Fruit fly (Drosophila melanogaster): ENCODE data around the gene Cyt-c-d.

Cyt-c-d gene

DNA sequence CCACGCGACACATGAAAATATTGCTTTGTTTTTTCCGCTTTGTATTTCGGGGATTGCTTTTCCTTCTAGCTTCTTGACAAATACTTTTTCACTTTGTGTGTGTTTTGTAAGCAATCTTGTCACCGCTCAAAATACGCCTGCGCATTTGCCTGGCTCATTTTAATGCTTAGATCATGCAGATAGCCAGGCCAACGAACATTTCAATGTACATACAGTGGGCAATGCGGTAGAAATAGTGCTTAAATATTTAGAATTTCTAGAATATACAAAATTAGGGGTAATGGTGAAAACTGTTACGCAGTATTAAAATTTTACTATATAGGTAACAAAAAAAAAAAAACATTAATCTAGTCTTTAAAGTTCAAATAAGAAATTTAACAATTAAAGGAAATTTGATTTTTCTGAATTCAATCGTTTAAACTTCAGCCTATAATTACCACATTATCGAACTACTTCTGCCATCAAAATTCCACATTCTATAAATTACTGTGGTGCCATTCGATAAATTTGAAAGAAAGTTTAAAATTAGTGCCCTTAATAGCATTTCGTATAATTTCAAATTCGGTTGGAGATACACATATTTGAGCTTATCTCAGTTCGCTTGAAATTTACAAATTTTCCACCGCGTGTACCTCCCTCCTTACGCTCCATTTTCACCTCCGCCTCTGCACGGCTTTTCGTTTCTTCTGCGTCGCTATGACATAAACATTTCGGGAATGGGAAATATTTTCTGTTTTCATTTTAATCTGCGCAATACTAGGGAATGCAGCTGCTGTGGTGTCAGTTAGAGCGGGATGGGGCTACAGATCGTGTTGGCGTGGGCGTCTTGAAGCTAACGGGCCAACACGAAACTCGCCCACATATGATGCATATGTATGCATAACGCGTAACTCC lies 8.6 kb upstream of the Cyt-c-d start:
- no peak for TF ChIP-seq CG33017 (tag; optimal IDR thresholded peaks at IDR 0.05)
- peak; percentile 49 for TF ChIP-seq kay (GFP tag; ENCODE audit: borderline replicate concordance)
- TF ChIP-seq tj (GFP tag; optimal IDR thresholded peaks at IDR 0.05), result peak; percentile 83
- TF ChIP-seq toe (GFP tag; optimal IDR thresholded peaks at IDR 0.05), result no peak
- peak; percentile 22 for TF ChIP-seq bab1 (GFP tag; optimal IDR thresholded peaks at IDR 0.05)

DNA sequence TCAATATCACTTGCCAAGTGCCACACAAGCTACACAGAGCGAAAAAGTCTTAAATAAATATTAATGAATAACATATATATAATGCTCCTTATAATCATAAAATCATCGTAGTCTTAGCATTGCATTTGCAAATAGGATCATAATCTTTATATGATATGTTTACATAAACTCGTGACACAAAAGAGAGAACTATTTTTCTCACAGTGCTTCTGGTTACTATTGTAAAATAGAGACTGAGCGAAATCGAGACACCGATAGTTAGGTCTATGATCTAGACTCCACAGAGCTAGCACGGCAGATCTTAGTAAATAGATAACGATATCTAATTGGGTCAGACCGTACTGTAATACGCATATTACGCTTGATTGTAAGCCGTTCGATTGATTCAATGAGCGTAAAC lies 6.0 kb upstream of the Cyt-c-d start:
- TF ChIP-seq kay (GFP tag; ENCODE audit: borderline replicate concordance), result no peak
- no peak for TF ChIP-seq bab1 (GFP tag; optimal IDR thresholded peaks at IDR 0.05)
- TF ChIP-seq Mnt (GFP tag; optimal IDR thresholded peaks at IDR 0.05), result no peak
- TF ChIP-seq Clk (GFP tag; optimal IDR thresholded peaks at IDR 0.05), result no peak
- no peak for TF ChIP-seq pad (GFP tag; optimal IDR thresholded peaks at IDR 0.05)
- no peak for TF ChIP-seq cnc (optimal IDR thresholded peaks at IDR 0.05)
- TF ChIP-seq CG33017 (tag; optimal IDR thresholded peaks at IDR 0.05), result peak; percentile 67
- no peak for TF ChIP-seq CG1620 (GFP tag; optimal IDR thresholded peaks at IDR 0.05)
- TF ChIP-seq CG7045 (GFP tag; optimal IDR thresholded peaks at IDR 0.05), result peak; percentile 53
- peak; percentile 62 for TF ChIP-seq CG5204 (GFP tag; optimal IDR thresholded peaks at IDR 0.05)
- TF ChIP-seq CG14711 (tag; optimal IDR thresholded peaks at IDR 0.05), result no peak
- TF ChIP-seq CG11617 (GFP tag; optimal IDR thresholded peaks at IDR 0.05), result peak; percentile 38
- TF ChIP-seq Crg-1 (GFP tag; optimal IDR thresholded peaks at IDR 0.05), result no peak
- peak; percentile 29 for TF ChIP-seq tj (GFP tag; optimal IDR thresholded peaks at IDR 0.05)
- no peak for TF ChIP-seq Hr96 (GFP tag; optimal IDR thresholded peaks at IDR 0.05)
- TF ChIP-seq ovo (GFP tag; optimal IDR thresholded peaks at IDR 0.05), result no peak
- peak; percentile 23 for TF ChIP-seq CG7101 (tag; optimal IDR thresholded peaks at IDR 0.05)

DNA sequence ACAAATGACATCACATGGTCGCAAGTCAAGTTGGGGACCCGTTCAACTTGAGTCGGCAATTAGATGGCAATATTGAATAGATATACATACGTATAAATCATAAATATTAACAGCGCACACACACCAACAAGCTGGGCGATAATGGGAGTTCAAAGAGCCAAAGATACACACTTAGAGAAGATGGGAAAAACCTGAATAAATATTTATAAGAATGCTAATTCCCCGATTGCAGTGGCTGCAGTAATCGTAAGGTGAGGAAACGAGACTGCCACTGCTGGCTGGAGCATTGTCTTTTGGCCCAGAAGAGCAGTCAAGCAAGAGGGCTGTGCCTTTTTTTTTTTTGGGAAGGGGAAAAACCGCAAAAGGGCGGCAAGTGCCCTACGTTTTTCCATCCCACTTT lies 5.5 kb upstream of the Cyt-c-d start:
- TF ChIP-seq CG12768 (GFP tag; optimal IDR thresholded peaks at IDR 0.05), result no peak
- TF ChIP-seq cnc (optimal IDR thresholded peaks at IDR 0.05), result no peak
- TF ChIP-seq CG14711 (tag; optimal IDR thresholded peaks at IDR 0.05), result no peak
- no peak for TF ChIP-seq pad (GFP tag; optimal IDR thresholded peaks at IDR 0.05)
- TF ChIP-seq tj (GFP tag; optimal IDR thresholded peaks at IDR 0.05), result no peak
- TF ChIP-seq cic (GFP tag; optimal IDR thresholded peaks at IDR 0.05), result no peak
- TF ChIP-seq CG7101 (tag; optimal IDR thresholded peaks at IDR 0.05), result no peak
- TF ChIP-seq toe (GFP tag; optimal IDR thresholded peaks at IDR 0.05), result no peak
- TF ChIP-seq Crg-1 (GFP tag; optimal IDR thresholded peaks at IDR 0.05), result no peak
- no peak for TF ChIP-seq Hr96 (GFP tag; optimal IDR thresholded peaks at IDR 0.05)
- TF ChIP-seq Clk (GFP tag; optimal IDR thresholded peaks at IDR 0.05), result no peak
- TF ChIP-seq CG33017 (tag; optimal IDR thresholded peaks at IDR 0.05), result no peak
- no peak for TF ChIP-seq CG1620 (GFP tag; optimal IDR thresholded peaks at IDR 0.05)
- TF ChIP-seq CG5204 (GFP tag; optimal IDR thresholded peaks at IDR 0.05), result no peak
- TF ChIP-seq kay (GFP tag; ENCODE audit: borderline replicate concordance), result no peak
- TF ChIP-seq bab1 (GFP tag; optimal IDR thresholded peaks at IDR 0.05), result no peak

DNA sequence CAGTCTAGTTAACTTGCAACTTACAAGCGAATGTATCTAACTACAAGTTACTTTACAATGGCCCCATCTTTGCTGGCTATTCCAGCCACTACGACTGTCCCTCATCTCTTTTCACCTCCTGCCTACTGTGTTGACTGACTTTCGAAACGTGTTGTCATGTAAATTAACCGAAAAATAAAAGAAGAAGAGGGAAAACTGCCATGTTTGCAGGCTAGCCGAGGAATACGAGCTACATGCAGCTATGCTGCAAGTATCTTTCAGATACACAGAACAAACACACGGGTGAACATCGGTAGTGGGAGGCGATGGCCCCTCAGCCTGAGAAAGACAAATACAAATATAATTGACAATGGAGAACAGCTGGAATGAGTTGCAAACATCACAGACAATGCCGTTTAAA lies 5.0 kb upstream of the Cyt-c-d start:
- TF ChIP-seq kay (GFP tag; ENCODE audit: borderline replicate concordance), result no peak
- no peak for TF ChIP-seq Crg-1 (GFP tag; optimal IDR thresholded peaks at IDR 0.05)
- TF ChIP-seq cnc (optimal IDR thresholded peaks at IDR 0.05), result no peak
- TF ChIP-seq CG5204 (GFP tag; optimal IDR thresholded peaks at IDR 0.05), result no peak
- TF ChIP-seq Clk (GFP tag; optimal IDR thresholded peaks at IDR 0.05), result no peak
- TF ChIP-seq CG11617 (GFP tag; optimal IDR thresholded peaks at IDR 0.05), result no peak
- no peak for TF ChIP-seq CG14711 (tag; optimal IDR thresholded peaks at IDR 0.05)
- no peak for TF ChIP-seq Mnt (GFP tag; optimal IDR thresholded peaks at IDR 0.05)
- no peak for TF ChIP-seq ovo (GFP tag; optimal IDR thresholded peaks at IDR 0.05)
- no peak for TF ChIP-seq Hr96 (GFP tag; optimal IDR thresholded peaks at IDR 0.05)
- TF ChIP-seq tj (GFP tag; optimal IDR thresholded peaks at IDR 0.05), result no peak
- TF ChIP-seq CG7045 (GFP tag; optimal IDR thresholded peaks at IDR 0.05), result no peak
- no peak for TF ChIP-seq CG1620 (GFP tag; optimal IDR thresholded peaks at IDR 0.05)
- TF ChIP-seq pad (GFP tag; optimal IDR thresholded peaks at IDR 0.05), result no peak
- TF ChIP-seq bab1 (GFP tag; optimal IDR thresholded peaks at IDR 0.05), result no peak

DNA sequence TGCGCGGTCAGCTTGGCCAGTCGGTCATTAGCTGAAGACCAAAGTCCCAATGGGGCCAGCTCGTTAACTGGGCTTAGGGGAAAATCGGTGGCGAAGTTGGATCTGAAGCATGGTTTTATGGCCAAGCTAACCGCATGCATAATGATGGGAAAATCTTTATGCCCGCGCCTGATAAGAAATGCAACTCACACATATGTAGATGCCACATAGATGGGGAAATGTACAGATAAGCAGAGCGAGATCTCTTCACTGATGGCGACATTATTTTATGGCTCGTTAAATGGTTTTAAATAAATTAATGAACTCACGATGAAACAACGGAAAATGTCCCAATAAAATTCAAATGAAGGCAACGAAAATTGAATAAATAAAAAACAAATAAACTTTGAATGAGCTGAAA lies 3.8 kb upstream of the Cyt-c-d start:
- TF ChIP-seq toe (GFP tag; optimal IDR thresholded peaks at IDR 0.05) (no peak), ovo (GFP tag; optimal IDR thresholded peaks at IDR 0.05) (no peak), Crg-1 (GFP tag; optimal IDR thresholded peaks at IDR 0.05) (no peak), CG5204 (GFP tag; optimal IDR thresholded peaks at IDR 0.05) (no peak), CG33017 (tag; optimal IDR thresholded peaks at IDR 0.05) (no peak), tj (GFP tag; optimal IDR thresholded peaks at IDR 0.05) (no peak), cic (GFP tag; optimal IDR thresholded peaks at IDR 0.05) (no peak)

DNA sequence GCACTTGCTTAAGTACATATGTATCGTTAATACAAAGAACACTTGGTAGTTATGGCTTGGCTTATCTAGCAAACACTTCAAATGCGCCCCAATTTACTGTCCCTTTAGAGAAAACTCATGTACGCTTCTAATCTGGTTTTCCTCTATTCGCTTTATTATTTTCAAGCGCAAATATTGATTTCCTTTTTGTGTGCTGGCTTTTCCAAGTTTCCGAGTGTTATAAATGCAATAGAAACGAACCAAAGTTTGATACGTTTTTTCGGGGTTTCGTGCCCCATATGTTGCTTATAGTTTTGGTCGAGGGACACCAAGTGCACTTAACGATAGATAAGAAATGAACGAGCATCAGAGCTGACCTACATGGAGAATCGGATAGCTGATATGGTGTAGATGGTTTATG lies 1.8 kb upstream of the Cyt-c-d start:
- TF ChIP-seq Hr96 (GFP tag; optimal IDR thresholded peaks at IDR 0.05) (no peak), cnc (optimal IDR thresholded peaks at IDR 0.05) (no peak), Mnt (GFP tag; optimal IDR thresholded peaks at IDR 0.05) (no peak), bab1 (GFP tag; optimal IDR thresholded peaks at IDR 0.05) (no peak)

Measured in whole organism, adult.